Worm (Caenorhabditis elegans): ENCODE results near the gene ttr-28.

DNA sequence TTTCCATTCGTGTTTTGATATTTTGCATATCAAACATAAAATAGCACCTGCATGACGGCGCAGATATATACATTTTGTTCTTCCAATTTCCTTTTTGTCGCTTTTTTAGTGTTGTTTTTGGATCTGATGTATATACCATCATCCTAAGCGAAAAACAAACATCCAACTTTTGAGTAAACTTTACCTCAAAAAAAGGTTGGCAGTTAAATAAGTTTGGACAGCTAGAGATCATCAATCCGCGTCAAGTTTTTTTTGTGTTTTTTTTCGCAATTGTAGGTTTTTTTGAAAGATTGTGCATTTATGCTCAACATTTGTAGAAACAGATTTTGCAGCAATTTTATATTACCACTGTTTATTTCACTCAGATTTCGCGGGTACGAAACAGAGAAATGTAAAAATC, 33.2 kb downstream of the ttr-28 start, which contains the start of gene bus-19:
- no peak for TF ChIP-seq ztf-4 (tag; optimal IDR thresholded peaks at IDR 0.05)
- TF ChIP-seq nhr-77 (tag; optimal IDR thresholded peaks at IDR 0.05): no peak
- TF ChIP-seq lin-13 (GFP tag; optimal IDR thresholded peaks at IDR 0.05): no peak
- no peak for TF ChIP-seq lin-39 (tag; optimal IDR thresholded peaks at IDR 0.05)
- TF ChIP-seq unc-62 (GFP tag; optimal IDR thresholded peaks at IDR 0.05): no peak
- TF ChIP-seq aly-2 (tag; optimal IDR thresholded peaks at IDR 0.05): no peak
- no peak for TF ChIP-seq blmp-1 (tag; optimal IDR thresholded peaks at IDR 0.05; ENCODE audit: insufficient read depth)
- TF ChIP-seq sma-3 (GFP tag; optimal IDR thresholded peaks at IDR 0.05): no peak
- no peak for TF ChIP-seq zag-1 (tag; optimal IDR thresholded peaks at IDR 0.05)

Measured in whole organism, L2 larva.